5 worm cellular contexts compared by ENCODE assay signal in the genomic region with DNA sequence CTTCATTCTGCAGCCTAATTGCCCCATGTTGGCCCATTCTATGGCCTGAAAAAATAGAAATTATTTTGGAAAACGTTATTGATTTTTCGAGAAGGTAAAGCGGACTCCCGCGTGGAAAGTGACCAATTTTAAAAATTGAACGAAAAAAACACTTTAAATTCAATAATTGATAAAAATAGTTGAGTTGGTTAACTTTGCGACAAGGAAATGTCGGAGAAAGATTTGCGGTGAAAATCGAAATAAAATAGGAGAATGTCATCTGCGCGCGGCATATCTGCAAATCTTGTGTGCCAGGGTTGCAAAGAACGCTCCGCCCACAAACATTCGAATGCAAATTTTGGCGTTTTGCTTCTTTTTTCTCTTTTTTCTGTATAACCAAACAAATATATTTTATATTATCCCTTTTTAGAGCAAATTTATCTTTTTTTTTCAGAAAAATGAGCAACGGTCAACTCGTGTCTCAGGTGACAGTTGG.
A peak's percentile ranks its signal among the peaks of the same experiment; 100 is the strongest.
TF ChIP-seq lines count a peak whose summit lies in the region.

Gene rnf-121 (minus strand): TSS at position 51 of the 475 bp plus-strand sequence.
Gene C16C10.4 (plus strand): TSS at position 434 of the 475 bp plus-strand sequence.

TF ChIP-seq in whole organism, L1 larva, 84 proteins besides CTCF, POLR2A, EP300 and RAD21 (continues in another document):
- TF ChIP-seq lin-35 (GFP tag; optimal IDR thresholded peaks at IDR 0.05; lab: Kevin White, UChicago) (peak in 1 of 2 experiments; percentile 72), C16A3.4 (tag; optimal IDR thresholded peaks at IDR 0.05; lab: Kevin White, UChicago) (peak; percentile 58), fkh-8 (tag; optimal IDR thresholded peaks at IDR 0.05; lab: Kevin White, UChicago) (peak; percentile 40), mef-2 (tag; optimal IDR thresholded peaks at IDR 0.05; lab: Kevin White, UChicago) (no peak), alr-1 (tag; optimal IDR thresholded peaks at IDR 0.05; lab: Kevin White, UChicago; ENCODE audit: borderline replicate concordance) (no peak), tbx-2 (tag; optimal IDR thresholded peaks at IDR 0.05; lab: Kevin White, UChicago) (peak; percentile 67), Y116A8C.19 (tag; optimal IDR thresholded peaks at IDR 0.05; lab: Kevin White, UChicago; ENCODE audit: borderline replicate concordance) (no peak), skn-1 (tag; optimal IDR thresholded peaks at IDR 0.05; lab: Kevin White, UChicago) (peak; percentile 46), rnt-1 (tag; optimal IDR thresholded peaks at IDR 0.05; lab: Kevin White, UChicago) (peak; percentile 88), ztf-4 (tag; optimal IDR thresholded peaks at IDR 0.05; lab: Kevin White, UChicago) (peak; percentile 51), nhr-90 (tag; optimal IDR thresholded peaks at IDR 0.05; lab: Kevin White, UChicago; ENCODE audit: poor library complexity) (peak; percentile 79), efl-3 (GFP tag; optimal IDR thresholded peaks at IDR 0.05; lab: Kevin White, UChicago) (peak; percentile 14), lin-13 (GFP tag; optimal IDR thresholded peaks at IDR 0.05; lab: Kevin White, UChicago) (no peak), isw-1 (GFP tag; IDR thresholded peaks at IDR 0.05; lab: Robert Waterston, UW) (peak; percentile 35; the same call in 1 of the 2 replicates), pqm-1 (tag; optimal IDR thresholded peaks at IDR 0.05; lab: Kevin White, UChicago) (no peak), nhr-237 (tag; optimal IDR thresholded peaks at IDR 0.05; lab: Kevin White, UChicago) (no peak)

TF ChIP-seq in whole organism, L3 larva, 47 proteins besides CTCF, POLR2A, EP300 and RAD21 (continues in another document):
- no peak for TF ChIP-seq nfya-1 (tag; optimal IDR thresholded peaks at IDR 0.05; lab: Kevin White, UChicago; ENCODE audit: insufficient read depth)
- TF ChIP-seq unc-62 (GFP tag; optimal IDR thresholded peaks at IDR 0.05; lab: Kevin White, UChicago), result no peak
- TF ChIP-seq snpc-4 (tag; optimal IDR thresholded peaks at IDR 0.05; lab: Kevin White, UChicago), result peak; percentile 64
- TF ChIP-seq aly-2 (tag; optimal IDR thresholded peaks at IDR 0.05; lab: Kevin White, UChicago), result no peak
- peak; percentile 29 for TF ChIP-seq R02D3.7 (tag; optimal IDR thresholded peaks at IDR 0.05; lab: Kevin White, UChicago)
- TF ChIP-seq tbx-2 (tag; optimal IDR thresholded peaks at IDR 0.05; lab: Kevin White, UChicago), result peak; percentile 17
- peak; percentile 59 for TF ChIP-seq pha-4 (tag; optimal IDR thresholded peaks at IDR 0.05; lab: Kevin White, UChicago)
- no peak for TF ChIP-seq nhr-28 (tag; optimal IDR thresholded peaks at IDR 0.05; lab: Kevin White, UChicago)
- TF ChIP-seq zag-1 (tag; optimal IDR thresholded peaks at IDR 0.05; lab: Kevin White, UChicago), result no peak
- TF ChIP-seq egl-27 (tag; optimal IDR thresholded peaks at IDR 0.05; lab: Kevin White, UChicago), result no peak
- TF ChIP-seq skn-1 (tag; optimal IDR thresholded peaks at IDR 0.05; lab: Kevin White, UChicago), result peak; percentile 31
- no peak for TF ChIP-seq nhr-76 (tag; optimal IDR thresholded peaks at IDR 0.05; lab: Kevin White, UChicago)
- TF ChIP-seq ceh-16 (tag; optimal IDR thresholded peaks at IDR 0.05; lab: Kevin White, UChicago), result peak; percentile 3
- TF ChIP-seq egl-5 (tag; optimal IDR thresholded peaks at IDR 0.05; lab: Kevin White, UChicago), result no peak
- no peak for TF ChIP-seq ceh-9 (tag; optimal IDR thresholded peaks at IDR 0.05; lab: Kevin White, UChicago)
- no peak for TF ChIP-seq daf-12 (tag; optimal IDR thresholded peaks at IDR 0.05; lab: Kevin White, UChicago)
- TF ChIP-seq ztf-11 (tag; optimal IDR thresholded peaks at IDR 0.05; lab: Kevin White, UChicago), result no peak
- TF ChIP-seq lsy-12 (tag; optimal IDR thresholded peaks at IDR 0.05; lab: Kevin White, UChicago), result peak; percentile 52

TF ChIP-seq in whole organism, early embryonic, 17 proteins besides CTCF, POLR2A, EP300 and RAD21:
- TF ChIP-seq hmg-4 (GFP tag; optimal IDR thresholded peaks at IDR 0.05; lab: Kevin White, UChicago), result peak; percentile 97
- TF ChIP-seq pes-1 (GFP tag; IDR thresholded peaks at IDR 0.05; lab: Robert Waterston, UW), result peak; percentile 91
- TF ChIP-seq ets-7 (tag; optimal IDR thresholded peaks at IDR 0.05; lab: Kevin White, UChicago), result peak; percentile 75
- peak; percentile 83 for TF ChIP-seq flt-1 (GFP tag; IDR thresholded peaks at IDR 0.05; lab: Robert Waterston, UW)
- TF ChIP-seq ama-1 (optimal IDR thresholded peaks at IDR 0.05; lab: Kevin White, UChicago), result no peak
- TF ChIP-seq ceh-13 (GFP tag; optimal IDR thresholded peaks at IDR 0.05; lab: Kevin White, UChicago), result peak; percentile 93
- peak; percentile 87 for TF ChIP-seq scrt-1 (GFP tag; IDR thresholded peaks at IDR 0.05; lab: Robert Waterston, UW)
- TF ChIP-seq hnd-1 (tag; optimal IDR thresholded peaks at IDR 0.05; lab: Kevin White, UChicago), result peak; percentile 80
- peak; percentile 77 for TF ChIP-seq aly-1 (tag; optimal IDR thresholded peaks at IDR 0.05; lab: Kevin White, UChicago)
- TF ChIP-seq F13C5.2 (tag; optimal IDR thresholded peaks at IDR 0.05; lab: Kevin White, UChicago), result peak; percentile 92
- TF ChIP-seq tbx-37 (GFP tag; conservative IDR thresholded peaks at IDR 0.05; lab: Robert Waterston, UW), result peak; percentile 82
- peak; percentile 93 for TF ChIP-seq sea-1 (GFP tag; conservative IDR thresholded peaks at IDR 0.05; lab: Robert Waterston, UW)
- peak; percentile 80 for TF ChIP-seq tra-4 (tag; optimal IDR thresholded peaks at IDR 0.05; lab: Kevin White, UChicago)
- peak; percentile 93 for TF ChIP-seq ceh-36 (tag; optimal IDR thresholded peaks at IDR 0.05; lab: Kevin White, UChicago)
- peak; percentile 82 for TF ChIP-seq B0310.2 (tag; optimal IDR thresholded peaks at IDR 0.05; lab: Kevin White, UChicago)
- peak; percentile 92 for TF ChIP-seq tbx-11 (GFP tag; IDR thresholded peaks at IDR 0.05; lab: Robert Waterston, UW)
- peak; percentile 61 for TF ChIP-seq hmbx-1 (tag; optimal IDR thresholded peaks at IDR 0.05; lab: Kevin White, UChicago)
TF ChIP-seq in whole organism, early embryonic: peak in this region for 16.

TF ChIP-seq in whole organism, midembryonic, 9 proteins besides CTCF, POLR2A, EP300 and RAD21:
- TF ChIP-seq ref-1 (GFP tag; conservative IDR thresholded peaks at IDR 0.05; lab: Robert Waterston, UW) (peak; percentile 69), klf-2 (GFP tag; conservative IDR thresholded peaks at IDR 0.05; lab: Robert Waterston, UW) (peak; percentile 93), ztf-29 (GFP tag; IDR thresholded peaks at IDR 0.05; lab: Robert Waterston, UW) (peak; percentile 86), T22C8.4 (GFP tag; IDR thresholded peaks at IDR 0.05; lab: Robert Waterston, UW) (peak; percentile 65), med-1 (GFP tag; optimal IDR thresholded peaks at IDR 0.05; lab: Kevin White, UChicago; ENCODE audit: insufficient read depth) (peak; percentile 98), flt-1 (GFP tag; IDR thresholded peaks at IDR 0.05; lab: Robert Waterston, UW) (peak; percentile 95), tab-1 (GFP tag; IDR thresholded peaks at IDR 0.05; lab: Robert Waterston, UW) (peak; percentile 91), ztf-23 (GFP tag; IDR thresholded peaks at IDR 0.05; lab: Robert Waterston, UW) (peak; percentile 91), cog-1 (tag; optimal IDR thresholded peaks at IDR 0.05; lab: Kevin White, UChicago) (peak; percentile 63)

TF ChIP-seq in whole organism, young adult, 124 proteins besides CTCF, POLR2A, EP300 and RAD21 (continues in another document):
- no peak for TF ChIP-seq ceh-58 (GFP tag; IDR thresholded peaks at IDR 0.05; lab: Robert Waterston, UW)
- TF ChIP-seq sea-2 (GFP tag; IDR thresholded peaks at IDR 0.05; lab: Robert Waterston, UW), result no peak
- no peak for TF ChIP-seq nhr-120 (GFP tag; IDR thresholded peaks at IDR 0.05; lab: Robert Waterston, UW)
- peak; percentile 19 for TF ChIP-seq K12H6.12 (tag; optimal IDR thresholded peaks at IDR 0.05; lab: Kevin White, UChicago)
- TF ChIP-seq attf-6 (GFP tag; IDR thresholded peaks at IDR 0.05; lab: Robert Waterston, UW), result no peak
- no peak for TF ChIP-seq egrh-3 (GFP tag; IDR thresholded peaks at IDR 0.05; lab: Robert Waterston, UW)
- no peak for TF ChIP-seq attf-3 (GFP tag; conservative IDR thresholded peaks at IDR 0.05; lab: Robert Waterston, UW)
- peak; percentile 31 for TF ChIP-seq snpc-1.1 (tag; optimal IDR thresholded peaks at IDR 0.05; lab: Kevin White, UChicago; ENCODE audit: insufficient read depth)
- TF ChIP-seq hsf-1 (GFP tag; IDR thresholded peaks at IDR 0.05; lab: Robert Waterston, UW), result no peak
- peak; percentile 20; the same call in 1 of the 2 replicates for TF ChIP-seq B0336.3 (GFP tag; IDR thresholded peaks at IDR 0.05; lab: Robert Waterston, UW)
- TF ChIP-seq pbrm-1 (GFP tag; IDR thresholded peaks at IDR 0.05; lab: Robert Waterston, UW), result peak; percentile 31; the same call in 1 of the 2 replicates
- TF ChIP-seq mes-4 (tag; optimal IDR thresholded peaks at IDR 0.05; lab: Kevin White, UChicago), result no peak
- peak; percentile 0 for TF ChIP-seq him-1 (tag; optimal IDR thresholded peaks at IDR 0.05; lab: Kevin White, UChicago)
- peak; percentile 38; the same call in 1 of the 2 replicates for TF ChIP-seq hmg-1.2 (GFP tag; IDR thresholded peaks at IDR 0.05; lab: Robert Waterston, UW)
- no peak for TF ChIP-seq F37B4.10 (GFP tag; IDR thresholded peaks at IDR 0.05; lab: Robert Waterston, UW)
- TF ChIP-seq repo-1 (tag; optimal IDR thresholded peaks at IDR 0.05; lab: Kevin White, UChicago), result peak; percentile 4
- peak; percentile 29 for TF ChIP-seq F52B5.7 (tag; optimal IDR thresholded peaks at IDR 0.05; lab: Kevin White, UChicago)
- TF ChIP-seq mel-28 (tag; optimal IDR thresholded peaks at IDR 0.05; lab: Kevin White, UChicago; ENCODE audit: borderline replicate concordance), result no peak
- no peak for TF ChIP-seq ceh-40 (GFP tag; IDR thresholded peaks at IDR 0.05; lab: Robert Waterston, UW)
- TF ChIP-seq ztf-22 (GFP tag; optimal IDR thresholded peaks at IDR 0.05; lab: Kevin White, UChicago), result no peak
- TF ChIP-seq tbx-9 (tag; optimal IDR thresholded peaks at IDR 0.05; lab: Kevin White, UChicago; ENCODE audit: borderline replicate concordance), result no peak
- TF ChIP-seq Y95B8A.8 (GFP tag; IDR thresholded peaks at IDR 0.05; lab: Robert Waterston, UW), result no peak
- TF ChIP-seq athp-1 (tag; optimal IDR thresholded peaks at IDR 0.05; lab: Kevin White, UChicago), result peak; percentile 40
- TF ChIP-seq madf-6 (GFP tag; IDR thresholded peaks at IDR 0.05; lab: Robert Waterston, UW), result peak; percentile 82
- TF ChIP-seq snpc-1.3 (tag; optimal IDR thresholded peaks at IDR 0.05; lab: Kevin White, UChicago; ENCODE audit: insufficient read depth), result peak; percentile 71
- TF ChIP-seq nfya-2 (GFP tag; IDR thresholded peaks at IDR 0.05; lab: Robert Waterston, UW), result no peak
- no peak for TF ChIP-seq F10E7.11 (tag; optimal IDR thresholded peaks at IDR 0.05; lab: Kevin White, UChicago)
- TF ChIP-seq ztf-28 (GFP tag; IDR thresholded peaks at IDR 0.05; lab: Robert Waterston, UW), result no peak
- TF ChIP-seq lin-26 (GFP tag; IDR thresholded peaks at IDR 0.05; lab: Robert Waterston, UW), result peak; percentile 49; the same call in 1 of the 2 replicates
- peak; percentile 47 for TF ChIP-seq lsl-1 (GFP tag; optimal IDR thresholded peaks at IDR 0.05; lab: Kevin White, UChicago)
- TF ChIP-seq bed-1 (GFP tag; IDR thresholded peaks at IDR 0.05; lab: Robert Waterston, UW), result no peak

Comparison
In these comparisons a context has a peak if more than half of its experiments do, and no peak if none do; other contexts are left out.
1. Of the 8 proteins assayed by ChIP-seq in both whole organism, young adult and whole organism, L1 larva: peak only in whole organism, young adult: none; only in whole organism, L1 larva: dpl-1 and nhr-90; in both: efl-1, snpc-4 and unc-130; in neither: 1; mixed calls (peak in some experiments, not most) for 2.